Fruit fly (Drosophila melanogaster) whole organism, embryonic: ENCODE measurements around the gene CG43163.

Experiments
- Ada2b ChIP-seq: fragments of 200-800 bp; sonication (Bioruptor generic); IDR thresholded peaks from 2 replicates; pipeline ENCODE4 v1.3.6; 2022; ENCODE audit warnings: missing biosample characterization, missing genetic modification characterization
- BtbVII ChIP-seq: fragments of 200-800 bp; sonication (Bioruptor generic); optimal IDR thresholded peaks from 3 replicates; lab custom pipeline; 2017; ENCODE audit warnings: missing biosample characterization, mild to moderate bottlenecking, missing genetic modification characterization
- CG10959 ChIP-seq: fragments of 200-800 bp; sonication (Bioruptor generic); IDR thresholded peaks from 2 replicates; pipeline ENCODE4 v1.3.6; 2022; ENCODE audit warnings: missing biosample characterization, missing genetic modification characterization
- CG11723 ChIP-seq: fragments of 200-800 bp; sonication (Bioruptor generic); optimal IDR thresholded peaks from 2 replicates; lab custom pipeline; 2017; ENCODE audit warnings: missing biosample characterization, mild to moderate bottlenecking, missing genetic modification characterization
- CG12769 ChIP-seq: fragments of 200-800 bp; sonication (Bioruptor generic); optimal IDR thresholded peaks from 2 replicates; lab custom pipeline; 2019; ENCODE audit warnings: missing biosample characterization, mild to moderate bottlenecking, missing genetic modification characterization, moderate library complexity
- CG13775 ChIP-seq: fragments of 200-800 bp; sonication (Bioruptor generic); optimal IDR thresholded peaks from 3 replicates; lab custom pipeline; 2017; ENCODE audit warnings: missing biosample characterization, mild to moderate bottlenecking, missing genetic modification characterization
- CG14710 ChIP-seq: fragments of 200-800 bp; sonication (Bioruptor generic); optimal IDR thresholded peaks from 3 replicates; lab custom pipeline; 2019; ENCODE audit warnings: missing biosample characterization, mild to moderate bottlenecking, missing genetic modification characterization, moderate library complexity
- CG2116 ChIP-seq: fragments of 200-800 bp; sonication (Bioruptor generic); optimal IDR thresholded peaks from 3 replicates; lab custom pipeline; 2018; ENCODE audit warnings: missing biosample characterization, mild to moderate bottlenecking, missing genetic modification characterization
- CG3065 ChIP-seq: fragments of 200-800 bp; sonication (Bioruptor generic); optimal IDR thresholded peaks from 2 replicates; lab custom pipeline; 2016; ENCODE audit warnings: missing biosample characterization, missing genetic modification characterization
- CG31224 ChIP-seq: fragments of 200-800 bp; sonication (Bioruptor generic); IDR thresholded peaks from 2 replicates; pipeline ENCODE4 v1.3.6; 2022; ENCODE audit warnings: missing biosample characterization, missing genetic modification characterization
- CG34376 ChIP-seq: fragments of 200-800 bp; sonication (Bioruptor generic); optimal IDR thresholded peaks from 2 replicates; lab custom pipeline; 2018; ENCODE audit warnings: missing biosample characterization, mild to moderate bottlenecking, missing genetic modification characterization
- CG43689 ChIP-seq: fragments of 200-800 bp; sonication (Bioruptor generic); IDR thresholded peaks from 2 replicates; pipeline ENCODE4 v1.3.6; 2022; ENCODE audit warnings: missing biosample characterization, missing genetic modification characterization
- CG4404 ChIP-seq: fragments of 200-800 bp; sonication (Bioruptor generic); IDR thresholded peaks from 2 replicates; pipeline ENCODE4 v1.3.6; 2022; ENCODE audit warnings: missing biosample characterization, missing genetic modification characterization
- CG4730 ChIP-seq: fragments of 200-800 bp; sonication (Bioruptor generic); IDR thresholded peaks from 2 replicates; pipeline ENCODE4 v1.3.6; 2022; ENCODE audit warnings: missing biosample characterization, missing genetic modification characterization
- CG6272 ChIP-seq: fragments of 200-800 bp; sonication (Bioruptor generic); IDR thresholded peaks from 2 replicates; pipeline ENCODE4 v1.3.6; 2022; ENCODE audit warnings: missing biosample characterization, missing genetic modification characterization
- CG7745 ChIP-seq: fragments of 200-800 bp; sonication (Bioruptor generic); optimal IDR thresholded peaks from 2 replicates; lab custom pipeline; 2018; ENCODE audit warnings: missing biosample characterization, mild to moderate bottlenecking, missing genetic modification characterization, moderate library complexity
- CTCF ChIP-seq: fragments of 200-800 bp; sonication (Bioruptor generic); optimal IDR thresholded peaks from 2 replicates; lab custom pipeline; 2017; ENCODE audit warnings: missing biosample characterization, mild to moderate bottlenecking, missing genetic modification characterization, moderate library complexity
- CrebB ChIP-seq: fragments of 200-800 bp; sonication (Bioruptor generic); optimal IDR thresholded peaks from 3 replicates; lab custom pipeline; 2018; ENCODE audit warnings: missing biosample characterization, mild to moderate bottlenecking, missing genetic modification characterization
- Dip3 ChIP-seq: fragments of 200-800 bp; sonication (Bioruptor generic); optimal IDR thresholded peaks from 3 replicates; lab custom pipeline; 2016; ENCODE audit warnings: missing biosample characterization, missing genetic modification characterization
- ERR ChIP-seq: fragments of 200-800 bp; sonication (Bioruptor generic); optimal IDR thresholded peaks from 2 replicates; lab custom pipeline; 2016; ENCODE audit warnings: missing biosample characterization, missing genetic modification characterization
- Ets97D ChIP-seq: fragments of 200-800 bp; sonication (Bioruptor generic); optimal IDR thresholded peaks from 3 replicates; lab custom pipeline; 2016; ENCODE audit warnings: missing biosample characterization, missing genetic modification characterization
- H2.0 ChIP-seq: fragments of 200-800 bp; sonication (Bioruptor generic); IDR thresholded peaks from 2 replicates; pipeline ENCODE4 v1.3.6; 2022; ENCODE audit warnings: missing biosample characterization, missing genetic modification characterization
- HLH3B ChIP-seq: fragments of 200-800 bp; sonication (Bioruptor generic); IDR thresholded peaks from 2 replicates; pipeline ENCODE4 v1.3.6; 2022; ENCODE audit warnings: missing biosample characterization, missing genetic modification characterization
- Hmx ChIP-seq: fragments of 200-800 bp; sonication (Bioruptor generic); optimal IDR thresholded peaks from 2 replicates; lab custom pipeline; 2016; ENCODE audit warnings: missing biosample characterization, missing genetic modification characterization
- Jarid2 ChIP-seq: fragments of 200-800 bp; sonication (Bioruptor generic); optimal IDR thresholded peaks from 3 replicates; lab custom pipeline; 2017; ENCODE audit warnings: mild to moderate bottlenecking, missing biosample characterization, missing genetic modification reagents, missing genetic modification characterization
- NC2α ChIP-seq: fragments of 200-800 bp; sonication (Bioruptor generic); optimal IDR thresholded peaks from 2 replicates; lab custom pipeline; 2016; ENCODE audit warnings: missing biosample characterization, missing genetic modification characterization
- NC2β ChIP-seq: fragments of 200-800 bp; sonication (Bioruptor generic); optimal IDR thresholded peaks from 2 replicates; lab custom pipeline; 2016; ENCODE audit warnings: missing biosample characterization, missing genetic modification characterization
- Neu2 ChIP-seq: fragments of 200-800 bp; sonication (Bioruptor generic); optimal IDR thresholded peaks from 3 replicates; lab custom pipeline; 2016; ENCODE audit warnings: missing biosample characterization, missing genetic modification characterization, borderline replicate concordance
- Nf-YC ChIP-seq: fragments of 200-800 bp; optimal IDR thresholded peaks from 3 replicates; lab custom pipeline; 2019; ENCODE audit warnings: missing biosample characterization, mild to moderate bottlenecking, missing genetic modification characterization, moderate library complexity
- Ravus ChIP-seq: fragments of 200-800 bp; sonication (Bioruptor generic); IDR thresholded peaks from 2 replicates; pipeline ENCODE4 v1.3.6; 2022; ENCODE audit warnings: missing biosample characterization, missing genetic modification characterization
- Scr ChIP-seq: fragments of 200-800 bp; sonication (Bioruptor generic); IDR thresholded peaks from 2 replicates; pipeline ENCODE4 v1.3.6; 2022; ENCODE audit warnings: missing biosample characterization, missing genetic modification characterization; ENCODE audit not compliant: partially characterized antibody
- Sry-β ChIP-seq: fragments of 200-800 bp; sonication (Bioruptor generic); optimal IDR thresholded peaks from 2 replicates; lab custom pipeline; 2018; ENCODE audit warnings: missing biosample characterization, mild to moderate bottlenecking, missing genetic modification characterization, moderate library complexity
- ara ChIP-seq: fragments of 200-800 bp; sonication (Bioruptor generic); IDR thresholded peaks from 2 replicates; pipeline ENCODE4 v1.3.6; 2022; ENCODE audit warnings: missing biosample characterization, missing genetic modification characterization
- bbx ChIP-seq: fragments of 200-800 bp; sonication (Bioruptor generic); IDR thresholded peaks from 2 replicates; pipeline ENCODE4 v1.3.6; 2022; ENCODE audit warnings: missing biosample characterization, missing genetic modification characterization; ENCODE audit not compliant: partially characterized antibody
- br ChIP-seq: fragments of >200 bp; optimal IDR thresholded peaks from 2 replicates; lab custom pipeline; 2017
- chif ChIP-seq, 2 experiments: fragments of 200-800 bp; sonication (Bioruptor generic); optimal IDR thresholded peaks; 3 replicates each; lab custom pipeline; 2016; ENCODE audit warnings: missing biosample characterization in 2 of 2, missing genetic modification characterization in 2 of 2
- chn ChIP-seq: fragments of 200-800 bp; sonication (Bioruptor generic); optimal IDR thresholded peaks from 2 replicates; lab custom pipeline; 2016; ENCODE audit warnings: missing biosample characterization, missing genetic modification characterization
- crol ChIP-seq: fragments of 200-800 bp; sonication (Bioruptor generic); IDR thresholded peaks from 2 replicates; pipeline ENCODE4 v1.3.6; 2022; ENCODE audit warnings: missing biosample characterization, missing genetic modification characterization
- disco-r ChIP-seq: fragments of 200-800 bp; sonication (Bioruptor generic); optimal IDR thresholded peaks from 2 replicates; lab custom pipeline; 2016; ENCODE audit warnings: missing biosample characterization, missing genetic modification characterization
- exex ChIP-seq: fragments of 200-800 bp; sonication (Bioruptor generic); optimal IDR thresholded peaks from 4 replicates; lab custom pipeline; 2018; ENCODE audit warnings: missing biosample characterization, mild to moderate bottlenecking, missing genetic modification characterization, moderate library complexity
- eyg ChIP-seq: fragments of 200-800 bp; sonication (Bioruptor generic); optimal IDR thresholded peaks from 3 replicates; lab custom pipeline; 2016; ENCODE audit warnings: missing biosample characterization, missing genetic modification characterization
- fd64A ChIP-seq: fragments of 200-800 bp; sonication (Bioruptor generic); optimal IDR thresholded peaks from 3 replicates; lab custom pipeline; 2018; ENCODE audit warnings: missing biosample characterization, mild to moderate bottlenecking, missing genetic modification characterization
- ftz-f1 ChIP-seq: fragments of 200-800 bp; sonication (Bioruptor generic); optimal IDR thresholded peaks from 2 replicates; lab custom pipeline; 2016; ENCODE audit warnings: missing biosample characterization, missing genetic modification characterization
- gfzf ChIP-seq: fragments of 200-800 bp; sonication (Bioruptor generic); optimal IDR thresholded peaks from 2 replicates; lab custom pipeline; 2016; ENCODE audit warnings: missing biosample characterization, mild to moderate bottlenecking, missing genetic modification characterization, moderate library complexity
- lmd ChIP-seq: fragments of 200-800 bp; sonication (Bioruptor generic); IDR thresholded peaks from 2 replicates; pipeline ENCODE4 v1.3.6; 2022; ENCODE audit warnings: missing biosample characterization, missing genetic modification characterization
- nom ChIP-seq: fragments of 200-800 bp; sonication (Bioruptor generic); optimal IDR thresholded peaks from 2 replicates; lab custom pipeline; 2017; ENCODE audit warnings: missing biosample characterization, missing genetic modification characterization, mild to moderate bottlenecking, moderate library complexity, missing genetic modification reagents
- onecut ChIP-seq: fragments of 200-800 bp; sonication (Bioruptor generic); IDR thresholded peaks from 2 replicates; pipeline ENCODE4 v1.3.6; 2022; ENCODE audit warnings: missing biosample characterization, missing genetic modification characterization
- pum ChIP-seq: fragments of 200-800 bp; sonication (Bioruptor generic); optimal IDR thresholded peaks from 2 replicates; lab custom pipeline; 2016; ENCODE audit warnings: missing biosample characterization, missing genetic modification characterization
- ranshi ChIP-seq: fragments of 200-800 bp; sonication (Bioruptor generic); IDR thresholded peaks from 2 replicates; pipeline ENCODE4 v1.3.6; 2022; ENCODE audit warnings: missing biosample characterization, missing genetic modification characterization
- repo ChIP-seq: fragments of 200-800 bp; sonication (Bioruptor generic); optimal IDR thresholded peaks from 2 replicates; lab custom pipeline; 2016; ENCODE audit warnings: missing biosample characterization, missing genetic modification characterization
- row ChIP-seq: fragments of 200-800 bp; sonication (Bioruptor generic); IDR thresholded peaks from 3 replicates; pipeline ENCODE4 v1.3.6; 2022; ENCODE audit warnings: missing biosample characterization, missing genetic modification characterization
- scrt ChIP-seq: fragments of 200-800 bp; sonication (Bioruptor generic); optimal IDR thresholded peaks from 2 replicates; lab custom pipeline; 2018; ENCODE audit warnings: missing biosample characterization, mild to moderate bottlenecking, missing genetic modification characterization, moderate library complexity
- trh ChIP-seq: fragments of 200-800 bp; sonication (Bioruptor generic); optimal IDR thresholded peaks from 2 replicates; lab custom pipeline; 2016; ENCODE audit warnings: missing biosample characterization, missing genetic modification characterization

Gene CG43163

DNA sequence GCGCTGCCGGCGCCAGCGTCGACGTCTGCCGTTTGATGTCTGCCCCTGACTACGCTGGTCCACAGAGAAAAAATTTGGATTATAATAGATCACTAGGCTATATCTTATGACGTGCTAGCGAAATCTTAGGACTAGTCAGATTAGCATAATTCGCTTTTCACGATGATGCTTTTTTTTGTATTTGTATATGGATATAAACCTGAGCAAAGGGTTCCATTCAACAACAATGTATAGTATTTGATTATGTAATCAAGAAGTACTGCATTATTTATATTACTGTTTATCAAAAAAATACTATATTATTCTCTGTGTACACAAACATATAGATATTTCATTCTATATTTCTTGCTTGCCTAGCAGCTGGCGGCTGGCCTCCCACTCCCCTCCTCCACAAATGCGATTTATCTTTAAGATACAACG is 40.2 kb upstream of the CG43163 start (continued):
- TF ChIP-seq HLH3B (GFP tag; lab: Robert Waterston, UW) (peak; percentile 78), CG2116 (GFP tag; lab: Kevin White, UChicago) (peak; percentile 44), CG3065 (GFP tag; lab: Kevin White, UChicago) (peak; percentile 14), CTCF (GFP tag; lab: Kevin White, UChicago) (peak; percentile 40), br (lab: Kevin White, UChicago) (no peak), exex (tag; lab: Kevin White, UChicago) (peak; percentile 55), onecut (GFP tag; lab: Robert Waterston, UW) (peak; percentile 65), CG12769 (peak; percentile 85), ranshi (GFP tag; lab: Robert Waterston, UW) (peak; percentile 73), CG31224 (GFP tag; lab: Robert Waterston, UW) (peak; percentile 78), row (GFP tag; lab: Robert Waterston, UW) (peak; percentile 86), CG13775 (GFP tag; lab: Kevin White, UChicago) (peak; percentile 81), Hmx (no peak), bbx (GFP tag; lab: Robert Waterston, UW) (no peak), Jarid2 (GFP tag; lab: Kevin White, UChicago) (peak; percentile 36), CG34376 (GFP tag; lab: Kevin White, UChicago) (peak; percentile 77), pum (GFP tag; lab: Kevin White, UChicago) (peak; percentile 59), CG4404 (peak; percentile 68), repo (GFP tag; lab: Kevin White, UChicago) (peak; percentile 24), ara (GFP tag; lab: Robert Waterston, UW) (peak; percentile 68), lmd (GFP tag; lab: Robert Waterston, UW) (peak; percentile 90), chn (GFP tag; lab: Kevin White, UChicago) (peak; percentile 69), Scr (GFP tag; lab: Robert Waterston, UW) (no peak), Ada2b (GFP tag; lab: Robert Waterston, UW) (peak; percentile 60), CrebB (tag; lab: Kevin White, UChicago) (peak; percentile 67), CG14710 (tag; lab: Kevin White, UChicago) (peak; percentile 75), CG10959 (0 out of 2 replicates have a peak, but pooled peaks have one; percentile 27), eyg (GFP tag; lab: Kevin White, UChicago) (peak; percentile 58), ftz-f1 (GFP tag; lab: Kevin White, UChicago) (no peak), NC2β (GFP tag; lab: Kevin White, UChicago) (peak; percentile 44), CG7745 (tag; lab: Kevin White, UChicago) (no peak), CG6272 (peak; percentile 62), ERR (GFP tag; lab: Kevin White, UChicago) (peak; percentile 58), CG11723 (GFP tag; lab: Kevin White, UChicago) (peak; percentile 82), scrt (GFP tag; lab: Kevin White, UChicago) (peak; percentile 79), trh (GFP tag; lab: Kevin White, UChicago) (peak; percentile 72), nom (GFP tag; lab: Kevin White, UChicago) (no peak), Ravus (no peak; the same call in 1 of the 2 replicates), H2.0 (peak; percentile 76), Neu2 (GFP tag; lab: Kevin White, UChicago) (no peak), Ets97D (GFP tag; lab: Kevin White, UChicago) (peak; percentile 50), Sry-β (GFP tag; lab: Kevin White, UChicago) (no peak), Dip3 (GFP tag; lab: Kevin White, UChicago) (peak; percentile 72), gfzf (GFP tag; lab: Kevin White, UChicago) (no peak), CG4730 (peak; percentile 69), crol (GFP tag; lab: Robert Waterston, UW) (peak; percentile 71), fd64A (GFP tag; lab: Kevin White, UChicago) (peak; percentile 57), chif (GFP tag; optimal IDR thresholded peaks at IDR 0.05; lab: Kevin White, UChicago) (peak; percentile 71 to 78), Nf-YC (tag; lab: Kevin White, UChicago) (peak; percentile 75), NC2α (GFP tag; lab: Kevin White, UChicago) (peak; percentile 38), BtbVII (GFP tag; lab: Kevin White, UChicago) (peak; percentile 88), disco-r (GFP tag; lab: Kevin White, UChicago) (peak; percentile 62), CG43689 (no peak)
